Fruit fly (Drosophila melanogaster) whole organism, prepupa: ENCODE results near the gene CG31924.
A peak's percentile ranks its signal among the peaks of the same experiment; 100 is the strongest.

Experiments used
- CG10631 ChIP-seq: fragments of 200-800 bp; sonication (Bioruptor generic); optimal IDR thresholded peaks from 2 replicates; lab custom pipeline; 2016; ENCODE audit warnings: missing biosample characterization, missing genetic modification characterization
- CG10669 ChIP-seq: fragments of 200-800 bp; sonication (Bioruptor generic); optimal IDR thresholded peaks from 3 replicates; lab custom pipeline; 2018; ENCODE audit warnings: missing biosample characterization, mild to moderate bottlenecking, missing genetic modification characterization, moderate library complexity
- CG11294 ChIP-seq: fragments of 200-800 bp; sonication (Bioruptor generic); IDR thresholded peaks from 2 replicates; pipeline ENCODE4 v1.3.6; 2022; ENCODE audit warnings: missing biosample characterization, missing genetic modification characterization
- CG11762 ChIP-seq: fragments of 200-800 bp; sonication (Bioruptor generic); optimal IDR thresholded peaks from 3 replicates; lab custom pipeline; 2016; ENCODE audit warnings: missing biosample characterization, missing genetic modification characterization; ENCODE audit not compliant: insufficient read depth
- CG11902 ChIP-seq: fragments of 200-800 bp; sonication (Bioruptor generic); optimal IDR thresholded peaks from 3 replicates; lab custom pipeline; 2016; ENCODE audit warnings: missing biosample characterization, missing genetic modification characterization
- CG15336 ChIP-seq: fragments of 200-800 bp; sonication (Bioruptor generic); IDR thresholded peaks from 2 replicates; pipeline ENCODE4 v1.3.6; 2022; ENCODE audit warnings: missing biosample characterization, missing genetic modification characterization
- CG1621 ChIP-seq: fragments of 200-800 bp; sonication (Bioruptor generic); optimal IDR thresholded peaks from 3 replicates; lab custom pipeline; 2018; ENCODE audit warnings: missing biosample characterization, mild to moderate bottlenecking, missing genetic modification characterization
- CG3032 ChIP-seq: fragments of 200-800 bp; optimal IDR thresholded peaks from 2 replicates; lab custom pipeline; 2019; ENCODE audit warnings: missing biosample characterization, mild to moderate bottlenecking, missing genetic modification characterization, moderate library complexity
- CG34406 ChIP-seq: fragments of 200-800 bp; sonication (Bioruptor generic); optimal IDR thresholded peaks from 3 replicates; lab custom pipeline; 2016; ENCODE audit warnings: missing biosample characterization, missing genetic modification characterization
- CG4318 ChIP-seq: fragments of 200-800 bp; sonication (Bioruptor generic); optimal IDR thresholded peaks from 3 replicates; lab custom pipeline; 2017; ENCODE audit warnings: missing biosample characterization, mild to moderate bottlenecking, missing genetic modification characterization
- CG6276 ChIP-seq: fragments of 200-800 bp; sonication (Bioruptor generic); optimal IDR thresholded peaks from 2 replicates; lab custom pipeline; 2017; ENCODE audit warnings: missing biosample characterization, mild to moderate bottlenecking, missing genetic modification characterization
- CG6792 ChIP-seq: fragments of 200-800 bp; sonication (Bioruptor generic); optimal IDR thresholded peaks from 3 replicates; lab custom pipeline; 2016; ENCODE audit warnings: missing biosample characterization, missing genetic modification characterization
- CG6808 ChIP-seq: fragments of 200-800 bp; sonication (Bioruptor generic); optimal IDR thresholded peaks from 3 replicates; lab custom pipeline; 2017; ENCODE audit warnings: missing biosample characterization, missing genetic modification characterization, mild to moderate bottlenecking, moderate library complexity, missing genetic modification reagents
- CG6854 ChIP-seq: fragments of 200-800 bp; sonication (Bioruptor generic); optimal IDR thresholded peaks from 2 replicates; lab custom pipeline; 2017; ENCODE audit warnings: missing biosample characterization, mild to moderate bottlenecking, missing genetic modification characterization
- CG7368 ChIP-seq: fragments of 200-800 bp; sonication (Bioruptor generic); optimal IDR thresholded peaks from 3 replicates; lab custom pipeline; 2016; ENCODE audit warnings: missing biosample characterization, missing genetic modification characterization
- CG8119 ChIP-seq: fragments of 200-800 bp; sonication (Bioruptor generic); IDR thresholded peaks from 3 replicates; pipeline ENCODE4 v1.3.6; 2022; ENCODE audit warnings: missing biosample characterization, missing genetic modification characterization
- CG8319 ChIP-seq: fragments of 200-800 bp; sonication (Bioruptor generic); optimal IDR thresholded peaks from 3 replicates; lab custom pipeline; 2016; ENCODE audit warnings: missing biosample characterization, missing genetic modification characterization
- CG8632 ChIP-seq: fragments of 200-800 bp; sonication (Bioruptor generic); optimal IDR thresholded peaks from 3 replicates; lab custom pipeline; 2016; ENCODE audit warnings: missing biosample characterization, missing genetic modification characterization
- Eip75B ChIP-seq: fragments of 200-800 bp; sonication (Bioruptor generic); optimal IDR thresholded peaks from 3 replicates; lab custom pipeline; 2016; ENCODE audit warnings: missing biosample characterization, missing genetic modification characterization
- Eip78C ChIP-seq: fragments of 200-800 bp; sonication (Bioruptor generic); peaks from one replicate; lab custom pipeline; 2016; ENCODE audit warnings: missing biosample characterization, missing genetic modification characterization
- Gug ChIP-seq: fragments of 200-800 bp; sonication (Bioruptor generic); IDR thresholded peaks from 2 replicates; pipeline ENCODE4 v1.3.6; 2022; ENCODE audit warnings: missing biosample characterization, missing genetic modification characterization
- Hr38 ChIP-seq: sonication (Bioruptor generic); optimal IDR thresholded peaks from 2 replicates; lab custom pipeline; 2016; ENCODE audit warnings: missing biosample characterization, missing genetic modification characterization
- Hr39 ChIP-seq: fragments of 200-800 bp; sonication (Bioruptor generic); optimal IDR thresholded peaks from 2 replicates; lab custom pipeline; 2016; ENCODE audit warnings: missing biosample characterization, missing genetic modification characterization
- Hr4 ChIP-seq: fragments of 200-800 bp; sonication (Bioruptor generic); optimal IDR thresholded peaks from 3 replicates; lab custom pipeline; 2016; ENCODE audit warnings: missing biosample characterization, missing genetic modification characterization
- Lpt ChIP-seq: fragments of 200-800 bp; sonication (Bioruptor generic); optimal IDR thresholded peaks from 3 replicates; lab custom pipeline; 2016; ENCODE audit warnings: missing biosample characterization, missing genetic modification characterization
- Met ChIP-seq: fragments of 200-800 bp; sonication (Bioruptor generic); optimal IDR thresholded peaks from 3 replicates; lab custom pipeline; 2016; ENCODE audit warnings: missing biosample characterization, missing genetic modification characterization
- OdsH ChIP-seq: fragments of 200-800 bp; sonication (Bioruptor generic); optimal IDR thresholded peaks from 3 replicates; lab custom pipeline; 2016; ENCODE audit warnings: missing biosample characterization, missing genetic modification characterization
- Smox ChIP-seq: fragments of 200-800 bp; sonication (Bioruptor generic); optimal IDR thresholded peaks from 3 replicates; lab custom pipeline; 2016; ENCODE audit warnings: missing biosample characterization, missing genetic modification characterization
- Sox102F ChIP-seq: fragments of 200-800 bp; sonication (Bioruptor generic); optimal IDR thresholded peaks from 2 replicates; lab custom pipeline; 2016; ENCODE audit warnings: missing biosample characterization, mild to moderate bottlenecking, missing genetic modification characterization
- Sox15 ChIP-seq: fragments of 200-800 bp; sonication (Bioruptor generic); optimal IDR thresholded peaks from 3 replicates; lab custom pipeline; 2016; ENCODE audit warnings: missing biosample characterization, missing genetic modification characterization
- achi ChIP-seq: fragments of 200-800 bp; sonication (Bioruptor generic); optimal IDR thresholded peaks from 3 replicates; lab custom pipeline; 2016; ENCODE audit warnings: missing biosample characterization, missing genetic modification characterization
- acj6 ChIP-seq: fragments of 200-800 bp; sonication (Bioruptor generic); optimal IDR thresholded peaks from 3 replicates; lab custom pipeline; 2016; ENCODE audit warnings: missing biosample characterization, missing genetic modification characterization
- cyc ChIP-seq: fragments of 200-800 bp; sonication (Bioruptor generic); optimal IDR thresholded peaks from 3 replicates; lab custom pipeline; 2016; ENCODE audit warnings: missing biosample characterization, missing genetic modification characterization
- dac ChIP-seq: fragments of 200-800 bp; sonication (Bioruptor generic); optimal IDR thresholded peaks from 2 replicates; lab custom pipeline; 2017; ENCODE audit warnings: missing biosample characterization, mild to moderate bottlenecking, missing genetic modification characterization
- dsx ChIP-seq: fragments of 200-800 bp; optimal IDR thresholded peaks from 3 replicates; lab custom pipeline; 2019; ENCODE audit warnings: missing biosample characterization, mild to moderate bottlenecking, missing genetic modification characterization, moderate library complexity; ENCODE audit not compliant: poor library complexity, severe bottlenecking
- eg ChIP-seq: fragments of 200-800 bp; sonication (Bioruptor generic); IDR thresholded peaks from 3 replicates; pipeline ENCODE4 v1.3.6; 2022; ENCODE audit warnings: missing biosample characterization, missing genetic modification characterization
- esn ChIP-seq: fragments of 200-800 bp; sonication (Bioruptor generic); optimal IDR thresholded peaks from 2 replicates; lab custom pipeline; 2016; ENCODE audit warnings: missing biosample characterization, mild to moderate bottlenecking, missing genetic modification characterization, moderate library complexity
- fd85E ChIP-seq: fragments of 200-800 bp; sonication (Bioruptor generic); optimal IDR thresholded peaks from 3 replicates; lab custom pipeline; 2016; ENCODE audit warnings: missing biosample characterization, missing genetic modification characterization
- fkh ChIP-seq: fragments of 200-800 bp; sonication (Bioruptor generic); optimal IDR thresholded peaks from 3 replicates; lab custom pipeline; 2017; ENCODE audit warnings: missing biosample characterization, mild to moderate bottlenecking, missing genetic modification characterization, moderate library complexity
- lz ChIP-seq: fragments of 200-800 bp; sonication (Bioruptor generic); optimal IDR thresholded peaks from 3 replicates; lab custom pipeline; 2016; ENCODE audit warnings: missing biosample characterization, missing genetic modification characterization
- net ChIP-seq: fragments of 200-800 bp; sonication (Bioruptor generic); optimal IDR thresholded peaks from 3 replicates; lab custom pipeline; 2016; ENCODE audit warnings: missing biosample characterization, missing genetic modification characterization
- pdm3 ChIP-seq: fragments of 200-800 bp; sonication (Bioruptor generic); optimal IDR thresholded peaks from 3 replicates; lab custom pipeline; 2016; ENCODE audit warnings: missing biosample characterization, missing genetic modification characterization
- salr ChIP-seq, 2 experiments: fragments of 200-800 bp; sonication (Bioruptor generic); optimal IDR thresholded peaks; 3 replicates each; lab custom pipeline; 2016 to 2018; ENCODE audit warnings: missing biosample characterization in 2 of 2, missing genetic modification characterization in 2 of 2, mild to moderate bottlenecking in 1 of 2
- spab ChIP-seq: fragments of 200-800 bp; sonication (Bioruptor generic); optimal IDR thresholded peaks from 2 replicates; lab custom pipeline; 2017; ENCODE audit warnings: missing biosample characterization, mild to moderate bottlenecking, missing genetic modification characterization, missing genetic modification reagents
- ss ChIP-seq, 2 experiments: fragments of 200-800 bp; sonication (Bioruptor generic); optimal IDR thresholded peaks; 2 replicates in 1 of 2; 3 replicates in 1 of 2; lab custom pipeline; 2017 to 2018; ENCODE audit warnings: mild to moderate bottlenecking in 2 of 2, missing biosample characterization in 2 of 2, missing genetic modification characterization in 2 of 2, moderate library complexity in 1 of 2
- topi ChIP-seq: fragments of 200-800 bp; sonication (Bioruptor generic); optimal IDR thresholded peaks from 3 replicates; lab custom pipeline; 2016; ENCODE audit warnings: missing biosample characterization, missing genetic modification characterization

The CG31924 gene

DNA sequence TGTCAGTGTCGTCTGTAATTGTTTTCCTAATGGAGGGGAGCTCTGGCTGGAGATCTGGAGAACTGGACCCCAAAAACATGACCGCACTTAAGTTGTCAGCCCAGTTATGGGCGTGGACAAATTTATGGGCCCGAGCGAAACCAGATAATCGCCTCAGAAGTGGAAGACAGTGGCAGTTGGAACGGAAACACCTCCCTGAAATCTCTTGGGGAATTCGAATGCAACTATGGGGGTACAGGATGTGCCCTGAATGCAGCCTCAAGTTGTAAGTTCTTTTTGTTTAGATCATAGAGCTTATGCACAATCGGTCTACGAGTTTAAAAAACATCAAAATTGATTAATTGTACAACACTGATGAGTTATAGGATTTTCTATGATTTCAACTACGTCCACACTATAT, 13.0 kb upstream of the CG31924 start, which contains the start of gene CG14346:
Gene CG14346, plus strand, starts transcription at position 301 of the 400 bp plus-strand sequence.
- TF ChIP-seq ss (GFP tag; optimal IDR thresholded peaks at IDR 0.05; lab: Kevin White, UChicago) (no peak), CG8119 (GFP tag; lab: Robert Waterston, UW) (no peak), pdm3 (GFP tag; lab: Kevin White, UChicago) (no peak), CG11294 (no peak), CG15336 (GFP tag; lab: Robert Waterston, UW) (no peak), Sox102F (GFP tag; lab: Kevin White, UChicago) (no peak), CG1621 (tag; lab: Kevin White, UChicago) (no peak), eg (GFP tag; lab: Robert Waterston, UW) (no peak), CG6854 (GFP tag; lab: Kevin White, UChicago) (no peak), CG34406 (GFP tag; lab: Kevin White, UChicago) (no peak), Smox (GFP tag; lab: Kevin White, UChicago) (no peak), salr (GFP tag; optimal IDR thresholded peaks at IDR 0.05; lab: Kevin White, UChicago) (no peak), CG3032 (tag; lab: Kevin White, UChicago) (no peak), Met (GFP tag; lab: Kevin White, UChicago) (no peak), lz (GFP tag; lab: Kevin White, UChicago) (no peak), spab (GFP tag; lab: Kevin White, UChicago) (no peak), net (GFP tag; lab: Kevin White, UChicago) (no peak), Hr4 (GFP tag; lab: Kevin White, UChicago) (no peak)

DNA sequence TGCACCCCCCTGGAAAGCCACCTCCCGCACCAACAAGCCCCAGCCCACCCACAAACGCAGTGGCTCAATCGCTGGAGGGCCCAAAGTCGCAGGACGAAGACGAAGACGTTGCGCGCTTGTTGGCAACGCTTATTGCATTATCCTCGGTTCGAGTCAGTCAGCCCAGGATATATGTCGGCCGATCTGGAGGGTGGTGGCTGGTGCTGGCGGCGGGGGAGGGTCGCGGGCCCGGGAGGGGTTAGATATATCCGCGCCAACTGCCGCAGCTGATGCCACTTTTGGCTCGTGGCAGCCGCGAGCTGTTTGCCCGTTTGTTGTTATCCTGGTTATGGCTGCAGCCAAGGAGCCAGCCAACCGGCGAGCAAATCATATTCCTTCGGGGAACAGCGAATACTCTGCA, 10.3 kb upstream of the CG31924 start:
- no peak for TF ChIP-seq Gug
- TF ChIP-seq fd85E (GFP tag; lab: Kevin White, UChicago), result no peak
- TF ChIP-seq ss (GFP tag; optimal IDR thresholded peaks at IDR 0.05; lab: Kevin White, UChicago), result no peak
- no peak for TF ChIP-seq CG6792
- no peak for TF ChIP-seq CG4318 (GFP tag; lab: Kevin White, UChicago)
- TF ChIP-seq Hr38 (GFP tag; lab: Kevin White, UChicago), result no peak
- no peak for TF ChIP-seq CG8319 (GFP tag; lab: Kevin White, UChicago)
- no peak for TF ChIP-seq Sox15 (GFP tag; lab: Kevin White, UChicago)
- TF ChIP-seq CG1621 (tag; lab: Kevin White, UChicago), result no peak
- no peak for TF ChIP-seq CG6808
- no peak for TF ChIP-seq Smox (GFP tag; lab: Kevin White, UChicago)
- TF ChIP-seq topi (GFP tag; lab: Kevin White, UChicago), result no peak
- no peak for TF ChIP-seq CG10669
- TF ChIP-seq eg (GFP tag; lab: Robert Waterston, UW), result no peak
- TF ChIP-seq esn, result no peak
- no peak for TF ChIP-seq CG6276 (GFP tag; lab: Kevin White, UChicago)
- no peak for TF ChIP-seq CG8632 (GFP tag; lab: Kevin White, UChicago)
- TF ChIP-seq CG11902 (GFP tag; lab: Kevin White, UChicago), result no peak
- TF ChIP-seq Met (GFP tag; lab: Kevin White, UChicago), result no peak

DNA sequence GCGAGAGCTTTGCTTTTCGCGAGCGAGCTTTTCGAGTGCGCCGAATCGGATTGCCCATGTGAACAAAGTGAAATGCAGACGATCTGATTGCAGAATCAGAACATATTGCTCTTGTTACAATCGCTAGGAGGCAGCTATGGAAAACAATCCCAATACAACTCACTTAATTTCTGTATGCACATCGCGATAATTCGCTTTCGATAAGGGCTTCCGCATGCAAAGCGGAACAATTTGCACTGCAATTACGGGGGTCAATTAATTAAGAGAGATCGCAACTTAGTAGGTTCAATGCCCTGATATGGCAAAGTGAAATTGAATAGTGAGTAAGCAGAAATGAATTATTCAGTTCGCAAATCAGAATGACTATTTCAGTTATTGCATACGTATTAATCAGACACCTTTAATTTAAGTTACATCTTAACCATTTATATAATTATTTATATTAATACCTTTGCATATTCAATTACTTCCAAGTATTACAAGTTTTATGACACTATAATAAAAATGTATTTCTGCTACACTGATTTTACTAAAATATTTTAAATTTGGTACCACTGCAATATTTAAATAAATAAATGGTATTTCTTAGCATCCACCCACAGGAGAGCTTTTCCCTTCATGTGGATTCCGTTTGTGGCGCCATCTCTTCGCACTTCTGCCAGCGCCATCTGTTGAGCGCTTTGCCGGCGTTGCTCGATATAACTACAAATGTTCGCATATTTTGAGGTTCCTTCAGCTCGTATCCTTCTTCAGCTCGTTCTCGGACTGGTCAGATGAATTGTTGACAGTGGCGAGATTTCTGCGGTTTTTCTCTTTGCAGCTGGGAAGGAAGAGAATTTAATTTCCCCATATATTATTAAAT, 7.3 kb upstream of the CG31924 start, which contains the start of gene NLaz:
Gene NLaz, minus strand, starts transcription at position 51 of the 862 bp plus-strand sequence.
- TF ChIP-seq cyc, result peak; percentile 67
- peak; percentile 7 for TF ChIP-seq OdsH (GFP tag; lab: Kevin White, UChicago)
- TF ChIP-seq CG7368 (GFP tag; lab: Kevin White, UChicago), result peak; percentile 17
- TF ChIP-seq esn, result peak; percentile 35
- TF ChIP-seq Hr39 (GFP tag; lab: Kevin White, UChicago), result peak; percentile 67
- TF ChIP-seq CG10631 (GFP tag; lab: Kevin White, UChicago), result no peak
- TF ChIP-seq fkh, result no peak
- peak; percentile 28 for TF ChIP-seq Sox102F (GFP tag; lab: Kevin White, UChicago)
- TF ChIP-seq Eip78C (GFP tag; lab: Kevin White, UChicago), result peak; percentile 82
- peak; percentile 4 for TF ChIP-seq dsx (GFP tag; lab: Kevin White, UChicago)
- peak; percentile 21 for TF ChIP-seq Eip75B
- TF ChIP-seq CG34406 (GFP tag; lab: Kevin White, UChicago), result peak; percentile 12
- TF ChIP-seq dac (GFP tag; lab: Kevin White, UChicago), result no peak
- no peak for TF ChIP-seq Lpt
- TF ChIP-seq Gug, result no peak
- no peak for TF ChIP-seq CG11762 (GFP tag; lab: Kevin White, UChicago)
- TF ChIP-seq net (GFP tag; lab: Kevin White, UChicago), result peak; percentile 30
- peak; percentile 59 for TF ChIP-seq achi (GFP tag; lab: Kevin White, UChicago)
- TF ChIP-seq pdm3 (GFP tag; lab: Kevin White, UChicago), result peak; percentile 34
- peak; percentile 15 for TF ChIP-seq Met (GFP tag; lab: Kevin White, UChicago)
- peak; percentile 41 for TF ChIP-seq acj6 (GFP tag; lab: Kevin White, UChicago)
- peak; percentile 59 for TF ChIP-seq topi (GFP tag; lab: Kevin White, UChicago)
